Worm (Caenorhabditis elegans) whole organism, L2 larva: ENCODE results near the gene ubc-8.

Source experiments
- aly-2 ChIP-seq: fragments of 150-350 bp; optimal IDR thresholded peaks from 2 replicates; lab custom pipeline; 2014; ENCODE audit warnings: missing biosample characterization, missing genetic modification characterization
- ama-1 ChIP-seq: fragments of 150-350 bp; optimal IDR thresholded peaks from 2 replicates; lab custom pipeline; 2018; ENCODE audit warnings: inconsistent platforms
- elt-3 ChIP-seq: sonication (generic microtip); optimal IDR thresholded peaks from 2 replicates; lab custom pipeline; 2017; ENCODE audit warnings: missing biosample characterization, missing genetic modification characterization
- fos-1 ChIP-seq: fragments of 150-350 bp; optimal IDR thresholded peaks from 2 replicates; lab custom pipeline; 2014; ENCODE audit warnings: missing biosample characterization, missing genetic modification characterization
- lsy-2 ChIP-seq, 2 experiments: fragments of 150-350 bp in 1 of 2; sonication (generic microtip) in 1 of 2; optimal IDR thresholded peaks; 2 replicates each; lab custom pipeline; 2014 to 2017; ENCODE audit warnings: missing biosample characterization in 2 of 2, missing genetic modification characterization in 2 of 2
- nhr-12 ChIP-seq: fragments of 150-350 bp; optimal IDR thresholded peaks from 2 replicates; lab custom pipeline; 2014; ENCODE audit warnings: missing biosample characterization, missing genetic modification characterization
- nhr-21 ChIP-seq: fragments of 150-350 bp; optimal IDR thresholded peaks from 2 replicates; lab custom pipeline; 2014; ENCODE audit warnings: missing biosample characterization, missing genetic modification characterization
- nhr-237 ChIP-seq: fragments of 150-350 bp; optimal IDR thresholded peaks from 2 replicates; lab custom pipeline; 2014; ENCODE audit warnings: missing biosample characterization, missing genetic modification characterization
- nhr-6 ChIP-seq: fragments of 150-350 bp; optimal IDR thresholded peaks from 2 replicates; lab custom pipeline; 2014; ENCODE audit warnings: missing biosample characterization, missing genetic modification characterization
- skn-1 ChIP-seq: sonication (generic microtip); optimal IDR thresholded peaks from 2 replicates; lab custom pipeline; 2017; ENCODE audit warnings: missing biosample characterization, missing genetic modification characterization
- snpc-4 ChIP-seq: fragments of 150-350 bp; optimal IDR thresholded peaks from 2 replicates; lab custom pipeline; 2014; ENCODE audit warnings: missing biosample characterization, missing genetic modification characterization
- zag-1 ChIP-seq: fragments of 150-350 bp; optimal IDR thresholded peaks from 2 replicates; lab custom pipeline; 2014; ENCODE audit warnings: missing biosample characterization, missing genetic modification characterization
- ztf-1 ChIP-seq: fragments of 200-800 bp; sonication (Bioruptor generic); conservative IDR thresholded peaks from 2 replicates; pipeline ENCODE4 v1.3.6; 2022; ENCODE audit warnings: missing genetic modification characterization, missing compliant biosample characterization
- ztf-11 ChIP-seq: sonication (generic microtip); optimal IDR thresholded peaks from 2 replicates; lab custom pipeline; 2017; ENCODE audit warnings: missing biosample characterization, missing genetic modification characterization

- TF ChIP-seq ama-1 (lab: Kevin White, UChicago) (no peak), lsy-2 (tag; optimal IDR thresholded peaks at IDR 0.05; lab: Kevin White, UChicago) (no peak), snpc-4 (no peak), ztf-11 (no peak), aly-2 (no peak), ztf-1 (no peak), zag-1 (no peak), nhr-12 (no peak), nhr-21 (tag; lab: Kevin White, UChicago) (no peak), nhr-6 (tag; lab: Kevin White, UChicago) (no peak), elt-3 (tag; lab: Kevin White, UChicago) (no peak), nhr-237 (tag; lab: Kevin White, UChicago) (no peak), skn-1 (no peak), fos-1 (tag; lab: Kevin White, UChicago) (no peak)
These were observed 26.8 kb downstream of the ubc-8 start for ce11 chrIV:2680281-2680680.
